Fruit fly (Drosophila melanogaster) whole organism, embryonic: ENCODE results near the gene CG18262.

Source experiments
- ATbp ChIP-seq: fragments of 200-800 bp; sonication (Bioruptor generic); optimal IDR thresholded peaks from 2 replicates; lab custom pipeline; 2017; ENCODE audit warnings: missing biosample characterization, mild to moderate bottlenecking, missing genetic modification characterization, missing genetic modification reagents
- Abd-B ChIP-seq: fragments of 200-800 bp; sonication (Bioruptor generic); optimal IDR thresholded peaks from 2 replicates; lab custom pipeline; 2018; ENCODE audit warnings: missing biosample characterization, mild to moderate bottlenecking, missing genetic modification characterization, moderate library complexity
- Aef1 ChIP-seq: fragments of 200-800 bp; sonication (Bioruptor generic); IDR thresholded peaks from 3 replicates; pipeline ENCODE4 v1.3.6; 2022; ENCODE audit warnings: missing biosample characterization, missing genetic modification characterization
- Blimp-1 ChIP-seq: fragments of 200-800 bp; sonication (Bioruptor generic); optimal IDR thresholded peaks from 3 replicates; lab custom pipeline; 2018; ENCODE audit warnings: missing biosample characterization, missing genetic modification characterization, mild to moderate bottlenecking, moderate library complexity, missing genetic modification reagents
- CG10209 ChIP-seq: fragments of 200-800 bp; sonication (Bioruptor generic); optimal IDR thresholded peaks from 3 replicates; lab custom pipeline; 2017; ENCODE audit warnings: missing biosample characterization, mild to moderate bottlenecking, missing genetic modification characterization, missing genetic modification reagents
- CG10654 ChIP-seq: fragments of 200-800 bp; sonication (Bioruptor generic); optimal IDR thresholded peaks from 2 replicates; lab custom pipeline; 2016; ENCODE audit warnings: missing biosample characterization, missing genetic modification characterization
- CG10979 ChIP-seq: fragments of 200-800 bp; sonication (Bioruptor generic); optimal IDR thresholded peaks from 2 replicates; lab custom pipeline; 2018; ENCODE audit warnings: missing biosample characterization, mild to moderate bottlenecking, missing genetic modification characterization, moderate library complexity
- CG11504 ChIP-seq: fragments of 200-800 bp; sonication (Bioruptor generic); optimal IDR thresholded peaks from 3 replicates; lab custom pipeline; 2019; ENCODE audit warnings: missing biosample characterization, mild to moderate bottlenecking, missing genetic modification characterization, moderate library complexity
- CG11723 ChIP-seq: fragments of 200-800 bp; sonication (Bioruptor generic); optimal IDR thresholded peaks from 2 replicates; lab custom pipeline; 2017; ENCODE audit warnings: missing biosample characterization, mild to moderate bottlenecking, missing genetic modification characterization
- CG12155 ChIP-seq: fragments of 200-800 bp; sonication (Bioruptor generic); optimal IDR thresholded peaks from 3 replicates; lab custom pipeline; 2016; ENCODE audit warnings: missing biosample characterization, missing genetic modification characterization
- CG12391 ChIP-seq: fragments of 200-800 bp; sonication (Bioruptor generic); optimal IDR thresholded peaks from 3 replicates; lab custom pipeline; 2018; ENCODE audit warnings: missing biosample characterization, mild to moderate bottlenecking, missing genetic modification characterization, moderate library complexity
- CG12744 ChIP-seq: fragments of 200-800 bp; sonication (Bioruptor generic); optimal IDR thresholded peaks from 2 replicates; lab custom pipeline; 2016; ENCODE audit warnings: missing biosample characterization, missing genetic modification characterization
- CG1529 ChIP-seq: fragments of 200-800 bp; sonication (Bioruptor generic); optimal IDR thresholded peaks from 3 replicates; lab custom pipeline; 2018; ENCODE audit warnings: missing biosample characterization, missing genetic modification characterization
- CG2116 ChIP-seq: fragments of 200-800 bp; sonication (Bioruptor generic); optimal IDR thresholded peaks from 3 replicates; lab custom pipeline; 2018; ENCODE audit warnings: missing biosample characterization, mild to moderate bottlenecking, missing genetic modification characterization
- CG2678 ChIP-seq: fragments of 200-800 bp; sonication (Bioruptor generic); optimal IDR thresholded peaks from 3 replicates; lab custom pipeline; 2019; ENCODE audit warnings: missing biosample characterization, mild to moderate bottlenecking, missing genetic modification characterization, moderate library complexity
- CG30020 ChIP-seq: fragments of 200-800 bp; optimal IDR thresholded peaks from 2 replicates; lab custom pipeline; 2019; ENCODE audit warnings: missing biosample characterization, mild to moderate bottlenecking, missing genetic modification characterization, moderate library complexity
- CG31441 ChIP-seq: fragments of 200-800 bp; sonication (Bioruptor generic); IDR thresholded peaks from 2 replicates; pipeline ENCODE4 v1.3.6; 2022; ENCODE audit warnings: missing biosample characterization, missing genetic modification characterization
- CG34422 ChIP-seq: fragments of 200-800 bp; sonication (Bioruptor generic); IDR thresholded peaks from 3 replicates; pipeline ENCODE4 v1.3.6; 2022; ENCODE audit warnings: missing biosample characterization, missing genetic modification characterization
- CG4707 ChIP-seq: fragments of 200-800 bp; sonication (Bioruptor generic); optimal IDR thresholded peaks from 2 replicates; lab custom pipeline; 2018; ENCODE audit warnings: missing biosample characterization, mild to moderate bottlenecking, missing genetic modification characterization, moderate library complexity
- CG4730 ChIP-seq: fragments of 200-800 bp; sonication (Bioruptor generic); IDR thresholded peaks from 2 replicates; pipeline ENCODE4 v1.3.6; 2022; ENCODE audit warnings: missing biosample characterization, missing genetic modification characterization
- CG6813 ChIP-seq: fragments of 200-800 bp; sonication (Bioruptor generic); optimal IDR thresholded peaks from 2 replicates; lab custom pipeline; 2017; ENCODE audit warnings: missing biosample characterization, missing genetic modification characterization, mild to moderate bottlenecking, moderate library complexity, missing genetic modification reagents
- CTCF ChIP-seq: fragments of 200-800 bp; sonication (Bioruptor generic); optimal IDR thresholded peaks from 2 replicates; lab custom pipeline; 2017; ENCODE audit warnings: missing biosample characterization, mild to moderate bottlenecking, missing genetic modification characterization, moderate library complexity
- D ChIP-seq, 2 experiments: fragments of 200-800 bp in 1 of 2; fragments of >200 bp in 1 of 2; sonication (Bioruptor generic) in 1 of 2; optimal IDR thresholded peaks; 2 replicates in 1 of 2; 3 replicates in 1 of 2; lab custom pipeline; 2017; ENCODE audit warnings: mild to moderate bottlenecking in 1 of 2, missing biosample characterization in 1 of 2, missing genetic modification characterization in 1 of 2, missing genetic modification reagents in 1 of 2
- D19A ChIP-seq: fragments of 200-800 bp; optimal IDR thresholded peaks from 3 replicates; lab custom pipeline; 2019; ENCODE audit warnings: missing biosample characterization, mild to moderate bottlenecking, missing genetic modification characterization, moderate library complexity
- Dref ChIP-seq: fragments of 200-800 bp; sonication (Bioruptor generic); IDR thresholded peaks from 2 replicates; pipeline ENCODE4 v1.3.6; 2022; ENCODE audit warnings: missing biosample characterization, missing genetic modification characterization
- E2f1 ChIP-seq: fragments of 200-800 bp; sonication (Bioruptor generic); IDR thresholded peaks from 2 replicates; pipeline ENCODE4 v1.3.6; 2022; ENCODE audit warnings: missing biosample characterization, missing genetic modification characterization
- Fer1 ChIP-seq: fragments of 200-800 bp; sonication (Bioruptor generic); optimal IDR thresholded peaks from 2 replicates; lab custom pipeline; 2017; ENCODE audit warnings: missing biosample characterization, mild to moderate bottlenecking, missing genetic modification characterization
- Hmr ChIP-seq: fragments of 200-800 bp; sonication (Bioruptor generic); optimal IDR thresholded peaks from 3 replicates; lab custom pipeline; 2017; ENCODE audit warnings: mild to moderate bottlenecking, missing biosample characterization, missing genetic modification reagents, missing genetic modification characterization
- Med ChIP-seq: fragments of 200-800 bp; sonication (Bioruptor generic); peaks from one replicate; lab custom pipeline; 2016; ENCODE audit warnings: missing biosample characterization, missing genetic modification characterization, mild to moderate bottlenecking, inconsistent platforms, moderate library complexity
- Meics ChIP-seq: fragments of 200-800 bp; sonication (Bioruptor generic); optimal IDR thresholded peaks from 2 replicates; lab custom pipeline; 2017; ENCODE audit warnings: missing biosample characterization, mild to moderate bottlenecking, missing genetic modification characterization
- Optix ChIP-seq: fragments of 200-800 bp; sonication (Bioruptor generic); IDR thresholded peaks from 3 replicates; pipeline ENCODE4 v1.3.6; 2022; ENCODE audit warnings: missing biosample characterization, missing genetic modification characterization
- Ptx1 ChIP-seq: fragments of 200-800 bp; sonication (Bioruptor generic); IDR thresholded peaks from 2 replicates; pipeline ENCODE4 v1.3.6; 2022; ENCODE audit warnings: missing biosample characterization, missing genetic modification characterization
- Taf1 ChIP-seq: fragments of 200-800 bp; sonication (Bioruptor generic); IDR thresholded peaks from 2 replicates; pipeline ENCODE4 v1.3.6; 2022; ENCODE audit warnings: missing biosample characterization, missing genetic modification characterization
- Usf ChIP-seq: fragments of 200-800 bp; sonication (Bioruptor generic); optimal IDR thresholded peaks from 2 replicates; lab custom pipeline; 2017; ENCODE audit warnings: missing genotype, missing biosample characterization, missing genetic modification characterization
- Xrp1 ChIP-seq: fragments of 200-800 bp; sonication (Bioruptor generic); IDR thresholded peaks from 2 replicates; pipeline ENCODE4 v1.3.6; 2022; ENCODE audit warnings: missing biosample characterization, missing genetic modification characterization
- bcd ChIP-seq: fragments of 200-800 bp; sonication (Bioruptor generic); optimal IDR thresholded peaks from 2 replicates; lab custom pipeline; 2017; ENCODE audit warnings: missing biosample characterization, mild to moderate bottlenecking, missing genetic modification characterization
- cwo ChIP-seq: fragments of 200-800 bp; sonication (Bioruptor generic); optimal IDR thresholded peaks from 3 replicates; lab custom pipeline; 2017; ENCODE audit warnings: missing biosample characterization, missing genetic modification characterization, mild to moderate bottlenecking, moderate library complexity, missing genetic modification reagents
- dysf ChIP-seq: fragments of 200-800 bp; sonication (Bioruptor generic); IDR thresholded peaks from 3 replicates; pipeline ENCODE4 v1.3.6; 2022; ENCODE audit warnings: missing biosample characterization, missing genetic modification characterization
- fru ChIP-seq: fragments of >200 bp; optimal IDR thresholded peaks from 2 replicates; lab custom pipeline; 2017
- ham ChIP-seq: fragments of 200-800 bp; sonication (Bioruptor generic); IDR thresholded peaks from 2 replicates; pipeline ENCODE4 v1.3.6; 2022; ENCODE audit warnings: missing biosample characterization, missing genetic modification characterization
- kah ChIP-seq: fragments of 200-800 bp; sonication (Bioruptor generic); optimal IDR thresholded peaks from 2 replicates; lab custom pipeline; 2018; ENCODE audit warnings: missing biosample characterization, mild to moderate bottlenecking, missing genetic modification characterization
- nmo ChIP-seq: fragments of 200-800 bp; sonication (Bioruptor generic); optimal IDR thresholded peaks from 2 replicates; lab custom pipeline; 2018; ENCODE audit warnings: missing biosample characterization, mild to moderate bottlenecking, missing genetic modification characterization, moderate library complexity
- odd ChIP-seq: fragments of 200-800 bp; sonication (Bioruptor generic); optimal IDR thresholded peaks from 2 replicates; lab custom pipeline; 2017; ENCODE audit warnings: missing biosample characterization, mild to moderate bottlenecking, missing genetic modification characterization
- psq ChIP-seq: fragments of 200-800 bp; sonication (Bioruptor generic); optimal IDR thresholded peaks from 2 replicates; lab custom pipeline; 2017; ENCODE audit warnings: missing biosample characterization, missing genetic modification characterization
- pzg ChIP-seq: fragments of 200-800 bp; sonication (Bioruptor generic); optimal IDR thresholded peaks from 3 replicates; lab custom pipeline; 2018; ENCODE audit warnings: missing biosample characterization, mild to moderate bottlenecking, missing genetic modification characterization, moderate library complexity
- seq ChIP-seq: fragments of 200-800 bp; sonication (Bioruptor generic); IDR thresholded peaks from 2 replicates; pipeline ENCODE4 v1.3.6; 2022; ENCODE audit warnings: missing biosample characterization, missing genetic modification characterization
- slou ChIP-seq: fragments of 200-800 bp; sonication (Bioruptor generic); optimal IDR thresholded peaks from 3 replicates; lab custom pipeline; 2016; ENCODE audit warnings: missing biosample characterization, missing genetic modification characterization
- tap ChIP-seq: fragments of 200-800 bp; optimal IDR thresholded peaks from 3 replicates; lab custom pipeline; 2019; ENCODE audit warnings: missing biosample characterization, mild to moderate bottlenecking, missing genetic modification characterization, moderate library complexity
- tgo ChIP-seq: fragments of 200-800 bp; sonication (Bioruptor generic); IDR thresholded peaks from 3 replicates; pipeline ENCODE4 v1.3.6; 2022; ENCODE audit warnings: missing biosample characterization, missing genetic modification characterization
- zen ChIP-seq: fragments of 200-800 bp; sonication (Bioruptor generic); optimal IDR thresholded peaks from 3 replicates; lab custom pipeline; 2018; ENCODE audit warnings: missing biosample characterization, mild to moderate bottlenecking, missing genetic modification characterization, moderate library complexity

The CG18262 gene

dm6 chrX:8125224-8125649, 27.5 kb upstream of the CG18262 start (continued):
- TF ChIP-seq CG10209, result peak; percentile 62
- peak; percentile 62 for TF ChIP-seq Abd-B (GFP tag; lab: Kevin White, UChicago)
- TF ChIP-seq CTCF (GFP tag; lab: Kevin White, UChicago), result no peak
- peak; percentile 45; the same call in 1 of the 2 replicates for TF ChIP-seq Xrp1 (GFP tag; lab: Robert Waterston, UW)
- TF ChIP-seq Aef1 (GFP tag; lab: Robert Waterston, UW), result peak; percentile 24; the same call in 1 of the 3 replicates
- TF ChIP-seq E2f1 (GFP tag; lab: Robert Waterston, UW), result 0 out of 2 replicates have a peak, but pooled peaks have one; percentile 42
- peak; percentile 4 for TF ChIP-seq cwo
- peak; percentile 57 for TF ChIP-seq tap (tag; lab: Kevin White, UChicago)
- TF ChIP-seq kah (GFP tag; lab: Kevin White, UChicago), result peak; percentile 30
- TF ChIP-seq CG12744, result no peak
- peak; percentile 50 for TF ChIP-seq bcd (GFP tag; lab: Kevin White, UChicago)
- TF ChIP-seq D19A (tag; lab: Kevin White, UChicago), result peak; percentile 60
- TF ChIP-seq nmo (GFP tag; lab: Kevin White, UChicago), result peak; percentile 81
- peak; percentile 9 for TF ChIP-seq CG1529
- TF ChIP-seq CG12155 (GFP tag; lab: Kevin White, UChicago), result no peak
- no peak for TF ChIP-seq Taf1 (GFP tag; lab: Robert Waterston, UW)
- TF ChIP-seq CG2116 (GFP tag; lab: Kevin White, UChicago), result peak; percentile 51
- no peak for TF ChIP-seq fru
- peak; percentile 47 for TF ChIP-seq zen (tag; lab: Kevin White, UChicago)
- peak; percentile 22 for TF ChIP-seq CG6813 (GFP tag; lab: Kevin White, UChicago)
- peak; percentile 6; the same call in 1 of the 2 replicates for TF ChIP-seq CG4730 (GFP tag; lab: Robert Waterston, UW)
- 0 out of 3 replicates have a peak, but pooled peaks have one; percentile 41 for TF ChIP-seq Optix (GFP tag; lab: Robert Waterston, UW)
- peak; percentile 3 for TF ChIP-seq Hmr
- TF ChIP-seq Dref, result no peak
- peak; percentile 19 for TF ChIP-seq Meics (GFP tag; lab: Kevin White, UChicago)
- TF ChIP-seq CG10979 (tag; lab: Kevin White, UChicago), result peak; percentile 69
- no peak for TF ChIP-seq ham (GFP tag; lab: Robert Waterston, UW)
- TF ChIP-seq Blimp-1 (GFP tag; lab: Kevin White, UChicago), result peak; percentile 53
- peak; percentile 33 for TF ChIP-seq CG10654 (GFP tag; lab: Kevin White, UChicago)
- peak; percentile 33 for TF ChIP-seq odd (GFP tag; lab: Kevin White, UChicago)
- no peak for TF ChIP-seq seq (GFP tag; lab: Robert Waterston, UW)
- peak; percentile 49 for TF ChIP-seq CG12391 (tag; lab: Kevin White, UChicago)
- no peak for TF ChIP-seq slou (GFP tag; lab: Kevin White, UChicago)
- TF ChIP-seq CG11723 (GFP tag; lab: Kevin White, UChicago), result peak; percentile 13
- TF ChIP-seq D (optimal IDR thresholded peaks at IDR 0.05; lab: Kevin White, UChicago), result no peak
- TF ChIP-seq D (GFP tag; optimal IDR thresholded peaks at IDR 0.05; lab: Kevin White, UChicago), result peak; percentile 49
- TF ChIP-seq CG2678 (tag; lab: Kevin White, UChicago), result peak; percentile 74
- peak; percentile 37 for TF ChIP-seq Fer1 (GFP tag; lab: Kevin White, UChicago)
- no peak for TF ChIP-seq pzg (GFP tag; lab: Kevin White, UChicago)
- TF ChIP-seq CG4707 (GFP tag; lab: Kevin White, UChicago), result peak; percentile 68
- TF ChIP-seq Med (GFP tag; lab: Kevin White, UChicago), result peak; percentile 65
- TF ChIP-seq tgo (GFP tag; lab: Robert Waterston, UW), result peak; percentile 36; the same call in 2 of the 3 replicates
- TF ChIP-seq CG34422 (GFP tag; lab: Robert Waterston, UW), result peak; percentile 18; the same call in 1 of the 3 replicates
- peak; percentile 45; the same call in 1 of the 3 replicates for TF ChIP-seq dysf (GFP tag; lab: Robert Waterston, UW)
- peak; percentile 82 for TF ChIP-seq CG11504 (tag; lab: Kevin White, UChicago)
- TF ChIP-seq psq (GFP tag; lab: Kevin White, UChicago), result no peak
- no peak for TF ChIP-seq Usf (GFP tag; lab: Kevin White, UChicago)
- peak; percentile 72 for TF ChIP-seq Ptx1 (GFP tag; lab: Robert Waterston, UW)
- TF ChIP-seq CG30020, result peak; percentile 18
- peak; percentile 53 for TF ChIP-seq ATbp (GFP tag; lab: Kevin White, UChicago)
- peak; percentile 79 for TF ChIP-seq CG31441 (GFP tag; lab: Robert Waterston, UW)
